Fruit fly (Drosophila melanogaster): Measurements from ENCODE around the gene Sol1.
A peak's percentile ranks its signal among the peaks of the same experiment; 100 is the strongest.

Gene Sol1

dm6 chr3R:12385949-12386348 is at the start of gene Sol1:
TSS of gene Sol1 (plus strand) at chr3R:12386249.
- no peak for TF ChIP-seq CTCF (optimal IDR thresholded peaks at IDR 0.05)

DNA sequence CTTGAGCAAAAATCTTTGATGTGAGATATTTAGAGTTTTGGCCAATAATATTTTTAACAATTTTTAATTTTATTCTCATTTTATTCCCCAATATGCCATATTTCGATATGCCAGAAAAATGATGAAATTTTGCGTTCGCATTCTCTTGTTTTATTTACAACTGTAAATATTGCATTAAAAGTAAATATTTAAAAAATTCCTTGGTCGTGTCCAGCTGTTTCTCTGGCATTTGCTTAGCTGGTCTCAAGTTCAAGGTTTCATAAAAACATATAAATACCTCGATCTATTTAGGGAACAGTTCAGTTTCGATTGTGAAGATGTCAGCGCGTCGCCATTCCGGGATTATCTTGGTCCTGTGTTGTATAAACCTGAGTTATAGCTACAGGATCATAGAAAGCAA is 44.7 kb upstream of the Sol1 start, which contains the start of gene Sgsf:
Gene Sgsf, plus strand, starts transcription at position 301 of the 400 bp plus-strand sequence.
- TF ChIP-seq CTCF (optimal IDR thresholded peaks at IDR 0.05) = no peak
- no peak for TF ChIP-seq CG8478 (optimal IDR thresholded peaks at IDR 0.05)

- TF ChIP-seq CG8478 (optimal IDR thresholded peaks at IDR 0.05) = no peak
These were observed 41.0 kb upstream of the Sol1 start for dm6 chr3R:12344914-12345549.

DNA sequence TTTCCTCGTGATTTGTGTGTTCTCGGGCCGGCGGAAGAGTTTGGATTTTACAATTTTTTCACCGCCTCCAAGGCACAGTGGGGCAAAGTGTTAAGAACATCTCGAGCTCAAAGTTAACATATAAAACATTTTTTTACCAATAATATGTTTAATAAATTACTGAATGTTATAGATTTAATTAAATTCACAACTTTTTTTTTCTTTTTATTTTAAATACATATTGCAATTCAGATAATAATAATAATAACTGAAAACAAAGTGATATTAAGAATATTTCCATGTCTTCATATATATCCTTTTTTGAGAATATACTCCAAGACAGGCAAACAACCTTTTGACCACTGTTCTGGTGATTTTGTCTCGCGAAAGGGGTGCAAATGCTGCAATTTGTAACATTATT is 40.1 kb upstream of the Sol1 start:
- TF ChIP-seq CG8478 (optimal IDR thresholded peaks at IDR 0.05) (no peak), CTCF (optimal IDR thresholded peaks at IDR 0.05) (no peak)

DNA sequence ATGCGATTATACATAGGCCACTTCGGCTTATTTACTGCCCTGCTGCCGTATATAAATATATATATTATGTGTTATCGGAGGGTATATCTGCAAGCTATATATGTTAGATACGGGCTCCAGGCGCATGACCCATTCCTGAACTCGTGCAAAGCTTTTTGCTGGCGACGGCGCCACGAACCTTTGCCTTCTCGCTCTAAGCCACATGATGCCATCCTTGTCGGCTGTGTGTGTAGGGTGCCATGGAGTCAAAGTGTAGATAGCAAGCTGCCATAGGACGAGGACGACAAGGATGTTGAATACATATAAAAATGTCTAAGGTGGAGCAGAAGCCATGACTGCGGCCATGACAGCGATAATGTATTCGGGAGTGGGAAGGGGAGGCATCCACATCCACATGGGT is 38.4 kb upstream of the Sol1 start:
- TF ChIP-seq CG8478 (optimal IDR thresholded peaks at IDR 0.05) = no peak
- no peak for TF ChIP-seq CTCF (optimal IDR thresholded peaks at IDR 0.05)

DNA sequence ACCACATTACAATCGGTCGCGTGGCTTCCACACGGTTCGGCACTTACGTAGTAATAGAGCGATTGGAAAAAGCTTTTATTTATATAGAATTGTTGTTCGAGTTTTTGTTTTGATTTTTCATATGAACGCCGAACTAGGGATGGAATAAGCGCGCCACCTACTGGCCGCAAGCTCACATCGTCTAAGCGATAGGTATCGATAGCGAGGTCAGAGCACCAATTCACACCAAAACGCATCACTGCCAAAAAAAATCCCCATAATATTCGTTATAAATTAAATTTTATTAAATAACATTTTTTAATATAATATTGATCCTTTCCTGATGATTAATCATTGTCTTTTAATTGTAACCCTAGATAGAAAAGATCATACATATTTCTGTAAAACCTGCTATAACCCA is 35.6 kb upstream of the Sol1 start, which contains the start of gene CG10038:
Gene CG10038, minus strand, starts transcription at position 148 of the 400 bp plus-strand sequence.
- TF ChIP-seq CTCF (optimal IDR thresholded peaks at IDR 0.05) (peak; percentile 57 to 85), CG8478 (optimal IDR thresholded peaks at IDR 0.05) (no peak)

dm6 chr3R:12352003-12352402 is 34.0 kb upstream of the Sol1 start, which contains the start of gene CG10041:
TSS of gene CG10041 (minus strand) at chr3R:12352103.
- TF ChIP-seq CTCF (optimal IDR thresholded peaks at IDR 0.05) (no peak), CG8478 (optimal IDR thresholded peaks at IDR 0.05) (no peak)

DNA sequence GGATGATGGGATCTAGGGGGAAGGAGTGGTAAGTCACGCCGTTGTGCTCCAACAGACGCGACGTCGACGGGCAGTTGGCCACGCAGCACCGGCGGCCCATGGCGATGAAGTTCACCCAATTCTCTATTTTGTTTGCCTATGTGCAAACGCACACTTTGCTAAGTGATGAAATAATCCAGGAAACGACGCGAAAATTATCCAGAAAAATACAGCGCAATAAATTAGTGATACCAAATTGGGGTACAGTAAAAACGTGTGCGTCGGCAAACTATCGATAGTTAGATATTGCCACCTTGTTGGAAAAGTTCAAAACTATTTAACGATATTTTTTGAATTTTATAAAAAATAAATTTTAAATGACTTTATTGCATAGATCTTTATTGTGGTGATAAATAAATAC is 30.0 kb upstream of the Sol1 start, which contains the start of gene MBD-R2:
Gene MBD-R2, minus strand, starts transcription at position 222 of the 400 bp plus-strand sequence.
- TF ChIP-seq CG8478 (optimal IDR thresholded peaks at IDR 0.05) = no peak
- peak in 1 of 2 experiments; percentile 29 for TF ChIP-seq CTCF (optimal IDR thresholded peaks at IDR 0.05)

DNA sequence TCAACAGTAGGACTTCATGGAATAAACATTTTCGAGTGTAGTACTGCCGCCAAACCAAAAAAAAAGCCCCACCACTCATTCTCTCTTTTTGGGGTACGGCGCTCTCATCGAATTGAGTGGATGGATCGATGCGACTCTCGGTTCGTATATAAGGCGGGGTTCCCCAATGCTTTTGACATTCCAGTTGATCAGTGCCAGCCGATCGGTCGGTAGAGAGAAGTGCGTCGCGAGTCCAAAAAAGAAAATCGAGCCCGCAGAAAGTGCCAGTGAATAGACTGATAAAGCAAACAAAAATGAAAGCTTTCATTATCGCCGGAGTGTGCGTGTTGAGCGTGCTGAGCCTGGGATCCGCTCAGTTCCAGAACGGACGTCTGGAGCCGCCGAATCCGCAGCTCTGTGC is 26.2 kb upstream of the Sol1 start, which contains the start of gene CG4115:
Gene CG4115, plus strand, starts transcription at position 172 of the 400 bp plus-strand sequence.
- no peak for TF ChIP-seq CG8478 (optimal IDR thresholded peaks at IDR 0.05)
- TF ChIP-seq CTCF (optimal IDR thresholded peaks at IDR 0.05) = no peak

DNA sequence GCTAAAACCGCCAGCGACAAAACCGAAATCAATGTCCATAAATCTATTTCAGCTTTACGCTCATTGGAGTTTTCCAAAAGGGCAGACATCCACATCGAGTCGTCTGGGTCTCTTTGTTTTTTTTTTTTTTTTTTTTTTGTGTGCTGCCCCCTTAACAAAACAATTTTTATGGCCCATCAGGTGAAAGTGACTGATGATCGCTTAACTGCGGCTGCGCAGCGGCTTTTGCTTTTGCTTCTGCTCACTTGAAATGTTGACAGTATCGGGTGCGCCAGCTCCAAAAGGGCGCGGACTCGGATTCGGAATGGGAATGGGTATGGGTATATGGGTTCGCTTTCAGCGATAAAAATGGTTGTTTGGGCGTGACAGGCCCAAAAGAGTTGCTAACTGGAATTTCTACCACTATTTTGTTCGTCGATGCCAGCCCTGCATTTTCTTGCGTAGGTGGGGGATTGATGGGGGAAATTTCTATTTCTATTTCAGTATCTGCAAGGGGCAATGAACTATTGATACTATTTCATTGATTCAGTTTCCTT is 24.0 kb upstream of the Sol1 start:
- no peak for TF ChIP-seq CG8478 (optimal IDR thresholded peaks at IDR 0.05)
- TF ChIP-seq CTCF (optimal IDR thresholded peaks at IDR 0.05) = no peak

dm6 chr3R:12363544-12363943 is 22.5 kb upstream of the Sol1 start:
- TF ChIP-seq CTCF (optimal IDR thresholded peaks at IDR 0.05) (no peak), CG8478 (optimal IDR thresholded peaks at IDR 0.05) (no peak)

- TF ChIP-seq CTCF (optimal IDR thresholded peaks at IDR 0.05) (no peak), CG8478 (optimal IDR thresholded peaks at IDR 0.05) (no peak)
These were observed 21.5 kb upstream of the Sol1 start, which contains the start of gene Tim17a1 for dm6 chr3R:12364580-12364979. TSS of gene Tim17a1 (minus strand) at chr3R:12364680.

- TF ChIP-seq CTCF (optimal IDR thresholded peaks at IDR 0.05) (no peak), CG8478 (optimal IDR thresholded peaks at IDR 0.05) (no peak)
These were observed 20.7 kb upstream of the Sol1 start, which contains the start of gene GstD10 for dm6 chr3R:12365264-12365840. TSS of gene GstD10 (minus strand) at chr3R:12365735.

dm6 chr3R:12365887-12366286 is 20.2 kb upstream of the Sol1 start:
- TF ChIP-seq CG8478 (optimal IDR thresholded peaks at IDR 0.05) = no peak
- TF ChIP-seq CTCF (optimal IDR thresholded peaks at IDR 0.05) = no peak

- TF ChIP-seq CTCF (optimal IDR thresholded peaks at IDR 0.05) (no peak), CG8478 (optimal IDR thresholded peaks at IDR 0.05) (no peak)
These were observed 18.6 kb upstream of the Sol1 start, which contains the start of gene GstD9 for dm6 chr3R:12367464-12367863. TSS of gene GstD9 (minus strand) at chr3R:12367564.

All from S2 (cell line).